Fruit fly (Drosophila melanogaster): ENCODE results near the gene CG31131.

The CG31131 gene

dm6 chr3R:27928984-27929924 is 33.8 kb downstream of the CG31131 start (continued):
- TF ChIP-seq CG3032 (tag; optimal IDR thresholded peaks at IDR 0.05) (no peak), CG6808 (GFP tag; optimal IDR thresholded peaks at IDR 0.05) (no peak), eg (GFP tag; IDR thresholded peaks at IDR 0.05) (no peak), svp (GFP tag) (peak; percentile 87), OdsH (GFP tag; optimal IDR thresholded peaks at IDR 0.05) (no peak), vri (GFP tag; optimal IDR thresholded peaks at IDR 0.05) (peak; percentile 91), lz (GFP tag; optimal IDR thresholded peaks at IDR 0.05) (no peak), CG11294 (GFP tag; IDR thresholded peaks at IDR 0.05) (no peak), Eip75B (GFP tag; optimal IDR thresholded peaks at IDR 0.05) (no peak), Lpt (GFP tag; optimal IDR thresholded peaks at IDR 0.05) (no peak), Blimp-1 (GFP tag; optimal IDR thresholded peaks at IDR 0.05) (no peak), Hr38 (GFP tag; optimal IDR thresholded peaks at IDR 0.05) (no peak), CG8319 (GFP tag; optimal IDR thresholded peaks at IDR 0.05) (no peak), CG11762 (GFP tag; optimal IDR thresholded peaks at IDR 0.05; ENCODE audit: insufficient read depth) (no peak), CG31627 (GFP tag; optimal IDR thresholded peaks at IDR 0.05) (no peak), Hr4 (GFP tag; optimal IDR thresholded peaks at IDR 0.05) (no peak), Smox (GFP tag; optimal IDR thresholded peaks at IDR 0.05) (no peak), CG11902 (GFP tag; optimal IDR thresholded peaks at IDR 0.05) (no peak), net (GFP tag; optimal IDR thresholded peaks at IDR 0.05) (no peak), Sox102F (GFP tag; optimal IDR thresholded peaks at IDR 0.05) (no peak), spab (GFP tag; optimal IDR thresholded peaks at IDR 0.05) (no peak), Gug (GFP tag; IDR thresholded peaks at IDR 0.05) (no peak), topi (GFP tag; optimal IDR thresholded peaks at IDR 0.05) (no peak), cyc (GFP tag; optimal IDR thresholded peaks at IDR 0.05) (no peak), fd85E (GFP tag; optimal IDR thresholded peaks at IDR 0.05) (no peak), CG6276 (GFP tag; optimal IDR thresholded peaks at IDR 0.05) (peak; percentile 13), CG10669 (GFP tag; optimal IDR thresholded peaks at IDR 0.05) (no peak), CG16779 (tag; optimal IDR thresholded peaks at IDR 0.05) (peak; percentile 42), achi (GFP tag; optimal IDR thresholded peaks at IDR 0.05) (no peak), dsx (GFP tag; optimal IDR thresholded peaks at IDR 0.05; ENCODE audit: poor library complexity, severe bottlenecking) (no peak), CG1621 (tag; optimal IDR thresholded peaks at IDR 0.05) (no peak)

DNA sequence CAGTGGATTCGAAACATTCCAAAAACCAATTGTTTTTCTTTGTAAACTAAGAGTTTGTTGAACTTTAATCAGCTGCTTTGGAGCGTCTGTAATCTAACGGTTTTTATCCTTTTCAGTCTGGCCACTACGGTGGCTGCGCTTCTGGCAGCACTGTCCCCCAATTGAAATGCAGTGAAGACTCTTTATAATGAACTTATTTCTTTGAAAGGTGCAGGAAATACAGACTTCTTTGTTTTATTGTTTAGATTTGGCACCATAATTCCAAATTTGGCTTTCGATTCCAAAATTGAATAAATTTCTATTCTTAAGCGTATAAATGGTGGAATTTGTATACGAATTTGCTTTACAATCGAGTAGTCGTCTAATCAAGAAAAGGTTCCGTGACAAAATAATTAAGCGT is 34.9 kb downstream of the CG31131 start, which contains the start of gene nenya:
TSS of gene nenya (minus strand) at position 35 of the 400 bp plus-strand sequence.
- TF ChIP-seq CG3919 (GFP tag; optimal IDR thresholded peaks at IDR 0.05) = no peak
- TF ChIP-seq CG32006 (GFP tag; optimal IDR thresholded peaks at IDR 0.05) = no peak
- TF ChIP-seq Sox14 (GFP tag; optimal IDR thresholded peaks at IDR 0.05) = no peak
- no peak for TF ChIP-seq CG9139 (GFP tag; optimal IDR thresholded peaks at IDR 0.05)
- TF ChIP-seq CG3032 (tag; optimal IDR thresholded peaks at IDR 0.05) = no peak
- TF ChIP-seq Ets21C (GFP tag; optimal IDR thresholded peaks at IDR 0.05) = no peak
- peak; percentile 43 for TF ChIP-seq Eip78C (GFP tag)
- peak; percentile 5 for TF ChIP-seq esn (GFP tag; optimal IDR thresholded peaks at IDR 0.05)
- peak; percentile 67 for TF ChIP-seq svp (GFP tag)
- TF ChIP-seq CG6808 (GFP tag; optimal IDR thresholded peaks at IDR 0.05) = no peak
- TF ChIP-seq pdm3 (GFP tag; optimal IDR thresholded peaks at IDR 0.05) = no peak
- TF ChIP-seq CG10631 (GFP tag; optimal IDR thresholded peaks at IDR 0.05) = no peak
- no peak for TF ChIP-seq CG8632 (GFP tag; optimal IDR thresholded peaks at IDR 0.05)
- TF ChIP-seq achi (GFP tag; optimal IDR thresholded peaks at IDR 0.05) = no peak
- no peak for TF ChIP-seq fd85E (GFP tag; optimal IDR thresholded peaks at IDR 0.05)
- no peak for TF ChIP-seq CG7368 (GFP tag; optimal IDR thresholded peaks at IDR 0.05)
- no peak for TF ChIP-seq fkh (GFP tag; optimal IDR thresholded peaks at IDR 0.05)

All from whole organism, prepupa.